Fruit fly (Drosophila melanogaster) whole organism: ENCODE measurements around the gene Sodh1.

Source experiments
- CG8478 ChIP-seq: fragments of >200 bp; optimal IDR thresholded peaks from 2 replicates; lab custom pipeline; 2018; ENCODE audit warnings: inconsistent platforms
- Dll ChIP-seq: fragments of >200 bp; optimal IDR thresholded peaks from 2 replicates; lab custom pipeline; 2017
- EcR ChIP-seq, 2 experiments: fragments of >200 bp; optimal IDR thresholded peaks; 2 replicates each; lab custom pipeline; 2017; ENCODE audit warnings: missing biosample characterization in 2 of 2, missing genetic modification characterization in 2 of 2, missing genetic modification reagents in 2 of 2
- pan ChIP-seq: fragments of >200 bp; optimal IDR thresholded peaks from 2 replicates; lab custom pipeline; 2017
- psq ChIP-seq: fragments of >200 bp; optimal IDR thresholded peaks from 2 replicates; lab custom pipeline; 2017
- usp ChIP-seq: fragments of >200 bp; optimal IDR thresholded peaks from 2 replicates; lab custom pipeline; 2017; ENCODE audit warnings: missing biosample characterization, missing genetic modification characterization, mixed read lengths

dm6 chr3R:7034440-7034839 is 17.7 kb upstream of the Sodh1 start:
- no peak for TF ChIP-seq Dll (lab: Kevin White, UChicago)
- no peak for TF ChIP-seq psq (lab: Kevin White, UChicago)
- TF ChIP-seq CG8478 (lab: Kevin White, UChicago) = no peak
- TF ChIP-seq usp = no peak
- no peak for TF ChIP-seq pan (lab: Kevin White, UChicago)
- TF ChIP-seq EcR (GFP tag; optimal IDR thresholded peaks at IDR 0.05; lab: Kevin White, UChicago) = no peak
